Worm (Caenorhabditis elegans) whole organism, late embryonic: Measurements from ENCODE around the gene dod-21.

Experiments used
- C38D4.7 ChIP-seq: fragments of 200-800 bp; sonication (Bioruptor generic); optimal IDR thresholded peaks from 2 replicates; lab custom pipeline; 2018; ENCODE audit warnings: mild to moderate bottlenecking, missing genetic modification characterization, moderate library complexity, missing compliant biosample characterization
- ama-1 ChIP-seq: fragments of 150-350 bp; optimal IDR thresholded peaks from 2 replicates; lab custom pipeline; 2014
- ceh-2 ChIP-seq: sonication (generic microtip); optimal IDR thresholded peaks from 2 replicates; lab custom pipeline; 2016; ENCODE audit warnings: missing genotype, missing genetic modification characterization, missing compliant biosample characterization
- ceh-31 ChIP-seq: sonication (generic microtip); optimal IDR thresholded peaks from 2 replicates; lab custom pipeline; 2016; ENCODE audit warnings: missing genetic modification characterization, missing compliant biosample characterization
- dmd-4 ChIP-seq: sonication (generic microtip); optimal IDR thresholded peaks from 2 replicates; lab custom pipeline; 2016; ENCODE audit warnings: borderline replicate concordance, missing genetic modification characterization, missing compliant biosample characterization
- dve-1 ChIP-seq: sonication (generic microtip); optimal IDR thresholded peaks from 2 replicates; lab custom pipeline; 2017; ENCODE audit warnings: antibody characterized with exemption, mild to moderate bottlenecking, missing genetic modification characterization, missing compliant biosample characterization
- fkh-10 ChIP-seq: fragments of 150-350 bp; optimal IDR thresholded peaks from 2 replicates; lab custom pipeline; 2014; ENCODE audit warnings: missing biosample characterization, missing genetic modification reagents, missing genetic modification characterization
- mec-3 ChIP-seq: sonication (generic microtip); optimal IDR thresholded peaks from 2 replicates; lab custom pipeline; 2016; ENCODE audit warnings: borderline replicate concordance, missing genetic modification characterization, missing compliant biosample characterization
- nhr-11 ChIP-seq: fragments of 150-350 bp; optimal IDR thresholded peaks from 2 replicates; lab custom pipeline; 2014; ENCODE audit warnings: missing biosample characterization, missing genetic modification characterization

- TF ChIP-seq nhr-11 (tag; lab: Kevin White, UChicago), result no peak
- TF ChIP-seq mec-3, result no peak
- TF ChIP-seq ceh-2 (tag; lab: Kevin White, UChicago), result no peak
- TF ChIP-seq dmd-4 (tag; lab: Kevin White, UChicago), result no peak
- TF ChIP-seq ceh-31 (tag; lab: Kevin White, UChicago), result no peak
- no peak for TF ChIP-seq fkh-10 (GFP tag; lab: Kevin White, UChicago)
- no peak for TF ChIP-seq dve-1 (tag; lab: Kevin White, UChicago)
- no peak for TF ChIP-seq ama-1 (lab: Kevin White, UChicago)
- no peak for TF ChIP-seq C38D4.7
Measured at ce11 chrIV:12896371-12896882, 40.1 kb upstream of the dod-21 start, which contains the start of gene K08D8.7.
